Fruit fly (Drosophila melanogaster): ENCODE data around the gene CG17129.

CG17129 gene

dm6 chr3L:690031-690686 is 10.0 kb upstream of the CG17129 start, which contains the start of the genes CG32483 and RabX6 (continued):
- TF ChIP-seq CG2202 (tag; optimal IDR thresholded peaks at IDR 0.05) (no peak), az2 (GFP tag; optimal IDR thresholded peaks at IDR 0.05) (no peak), Myb (GFP tag; optimal IDR thresholded peaks at IDR 0.05) (peak; percentile 63), B-H1 (GFP tag; IDR thresholded peaks at IDR 0.05) (no peak), phol (tag; optimal IDR thresholded peaks at IDR 0.05) (no peak), CG18011 (GFP tag; optimal IDR thresholded peaks at IDR 0.05) (no peak), CG14965 (GFP tag; optimal IDR thresholded peaks at IDR 0.05; ENCODE audit: borderline replicate concordance) (no peak), gfzf (GFP tag; optimal IDR thresholded peaks at IDR 0.05) (peak; percentile 18), dpn (GFP tag; optimal IDR thresholded peaks at IDR 0.05) (no peak), CG10654 (GFP tag; optimal IDR thresholded peaks at IDR 0.05) (no peak), CG2120 (GFP tag; optimal IDR thresholded peaks at IDR 0.05) (no peak), yki (optimal IDR thresholded peaks at IDR 0.05) (no peak), dati (GFP tag; IDR thresholded peaks at IDR 0.05) (no peak), CG11456 (GFP tag; IDR thresholded peaks at IDR 0.05) (no peak), Bteb2 (GFP tag; optimal IDR thresholded peaks at IDR 0.05) (no peak), tna (GFP tag; IDR thresholded peaks at IDR 0.05; ENCODE audit: partially characterized antibody) (no peak), Hr78 (GFP tag; optimal IDR thresholded peaks at IDR 0.05) (no peak), Tbp (GFP tag; optimal IDR thresholded peaks at IDR 0.05) (no peak), CG2199 (GFP tag; IDR thresholded peaks at IDR 0.05) (no peak), hbn (GFP tag; IDR thresholded peaks at IDR 0.05; ENCODE audit: partially characterized antibody) (peak; percentile 25; the same call in 1 of the 2 replicates), ftz-f1 (GFP tag; optimal IDR thresholded peaks at IDR 0.05) (no peak), amos (GFP tag; IDR thresholded peaks at IDR 0.05; ENCODE audit: partially characterized antibody) (peak; percentile 36; the same call in 1 of the 2 replicates), Fer1 (GFP tag; optimal IDR thresholded peaks at IDR 0.05) (peak; percentile 15), MESR4 (GFP tag; optimal IDR thresholded peaks at IDR 0.05) (peak; percentile 42), Dad (GFP tag; optimal IDR thresholded peaks at IDR 0.05) (no peak), insv (GFP tag; optimal IDR thresholded peaks at IDR 0.05) (no peak), CG13287 (GFP tag; IDR thresholded peaks at IDR 0.05; ENCODE audit: partially characterized antibody) (peak; percentile 65), CG6272 (GFP tag; IDR thresholded peaks at IDR 0.05) (no peak), Hsf (GFP tag; optimal IDR thresholded peaks at IDR 0.05) (no peak), sim (GFP tag; IDR thresholded peaks at IDR 0.05) (no peak), E2f1 (GFP tag; IDR thresholded peaks at IDR 0.05) (no peak), chinmo (GFP tag; IDR thresholded peaks at IDR 0.05; ENCODE audit: partially characterized antibody) (no peak), CG7786 (GFP tag; optimal IDR thresholded peaks at IDR 0.05) (no peak), CG4617 (GFP tag; optimal IDR thresholded peaks at IDR 0.05; ENCODE audit: borderline replicate concordance) (peak; percentile 22), esg (GFP tag; conservative IDR thresholded peaks at IDR 0.05) (no peak), CG15269 (tag; optimal IDR thresholded peaks at IDR 0.05) (no peak), CG34224 (GFP tag; IDR thresholded peaks at IDR 0.05; ENCODE audit: partially characterized antibody) (peak; percentile 61; the same call in 1 of the 3 replicates), CG18476 (GFP tag; optimal IDR thresholded peaks at IDR 0.05) (no peak), CG17359 (tag; optimal IDR thresholded peaks at IDR 0.05) (no peak), sqz (GFP tag; optimal IDR thresholded peaks at IDR 0.05) (peak; percentile 2), ewg (GFP tag; optimal IDR thresholded peaks at IDR 0.05) (peak; percentile 8), Sin3A (optimal IDR thresholded peaks at IDR 0.05) (peak; percentile 1), CG43689 (GFP tag; IDR thresholded peaks at IDR 0.05) (no peak), gcm (GFP tag; optimal IDR thresholded peaks at IDR 0.05) (no peak), CG1233 (GFP tag; optimal IDR thresholded peaks at IDR 0.05) (no peak), pros (GFP tag; optimal IDR thresholded peaks at IDR 0.05) (no peak), CG6854 (GFP tag; optimal IDR thresholded peaks at IDR 0.05) (no peak), knrl (GFP tag; IDR thresholded peaks at IDR 0.05; ENCODE audit: partially characterized antibody) (no peak), Doc2 (GFP tag; IDR thresholded peaks at IDR 0.05) (no peak), Blimp-1 (GFP tag; optimal IDR thresholded peaks at IDR 0.05) (no peak)
